Worm (Caenorhabditis elegans) whole organism, L3 larva: ENCODE measurements around the gene glct-6.

Source experiments
- ZK546.5 ChIP-seq: sonication (generic microtip); optimal IDR thresholded peaks from 2 replicates; lab custom pipeline; 2017; ENCODE audit warnings: missing biosample characterization, missing genetic modification characterization
- aly-2 ChIP-seq: fragments of 150-350 bp; optimal IDR thresholded peaks from 2 replicates; lab custom pipeline; 2014; ENCODE audit warnings: missing biosample characterization, missing genetic modification characterization
- ama-1 ChIP-seq: fragments of 150-350 bp; optimal IDR thresholded peaks from 2 replicates; lab custom pipeline; 2018
- ceh-16 ChIP-seq: sonication (generic microtip); optimal IDR thresholded peaks from 2 replicates; lab custom pipeline; 2017; ENCODE audit warnings: missing biosample characterization, missing genetic modification characterization
- ceh-28 ChIP-seq: fragments of 150-350 bp; optimal IDR thresholded peaks from 2 replicates; lab custom pipeline; 2014; ENCODE audit warnings: missing biosample characterization, missing genetic modification reagents, missing genetic modification characterization
- ceh-82 ChIP-seq: fragments of 150-350 bp; optimal IDR thresholded peaks from 2 replicates; lab custom pipeline; 2014; ENCODE audit warnings: missing biosample characterization, missing genetic modification characterization
- daf-12 ChIP-seq: fragments of 150-350 bp; optimal IDR thresholded peaks from 2 replicates; lab custom pipeline; 2014; ENCODE audit warnings: missing biosample characterization, missing genetic modification reagents, missing genetic modification characterization
- egl-27 ChIP-seq: sonication (generic microtip); optimal IDR thresholded peaks from 4 replicates; lab custom pipeline; 2017; ENCODE audit warnings: missing biosample characterization, missing genetic modification reagents, missing genetic modification characterization
- egl-5 ChIP-seq: fragments of 150-350 bp; optimal IDR thresholded peaks from 2 replicates; lab custom pipeline; 2017; ENCODE audit warnings: missing biosample characterization, missing genetic modification reagents, missing genetic modification characterization, inconsistent platforms
- elt-3 ChIP-seq, 3 experiments: fragments of 150-350 bp in 1 of 3; sonication (generic microtip) in 2 of 3; optimal IDR thresholded peaks; 2 replicates in 2 of 3; 4 replicates in 1 of 3; lab custom pipeline; 2014 to 2017; ENCODE audit warnings: missing biosample characterization in 3 of 3, missing genetic modification characterization in 3 of 3
- fkh-10 ChIP-seq: sonication (generic microtip); optimal IDR thresholded peaks from 2 replicates; lab custom pipeline; 2017; ENCODE audit warnings: missing biosample characterization, missing genetic modification reagents, missing genetic modification characterization
- fkh-2 ChIP-seq: fragments of 150-350 bp; optimal IDR thresholded peaks from 2 replicates; lab custom pipeline; 2014; ENCODE audit warnings: missing biosample characterization, missing genetic modification reagents, missing genetic modification characterization
- lin-39 ChIP-seq: fragments of 150-350 bp; optimal IDR thresholded peaks from 2 replicates; lab custom pipeline; 2018; ENCODE audit warnings: missing biosample characterization, missing genetic modification reagents, missing genetic modification characterization
- mdl-1 ChIP-seq: fragments of 150-350 bp; optimal IDR thresholded peaks from 2 replicates; lab custom pipeline; 2014; ENCODE audit warnings: missing biosample characterization, missing genetic modification characterization
- mml-1 ChIP-seq: fragments of 150-350 bp; sonication (generic microtip); optimal IDR thresholded peaks from 3 replicates; lab custom pipeline; 2014; ENCODE audit warnings: missing biosample characterization, missing genetic modification characterization
- nfya-1 ChIP-seq: sonication (generic microtip); optimal IDR thresholded peaks from 2 replicates; lab custom pipeline; 2017; ENCODE audit warnings: missing genetic modification characterization, mild to moderate bottlenecking, missing compliant biosample characterization, antibody characterized with exemption, moderate library complexity; ENCODE audit not compliant: insufficient read depth
- nhr-12 ChIP-seq: fragments of 150-350 bp; optimal IDR thresholded peaks from 2 replicates; lab custom pipeline; 2014; ENCODE audit warnings: missing biosample characterization, missing genetic modification characterization
- nhr-23 ChIP-seq: fragments of 150-350 bp; optimal IDR thresholded peaks from 2 replicates; lab custom pipeline; 2014; ENCODE audit warnings: missing biosample characterization, missing genetic modification reagents, missing genetic modification characterization
- nhr-237 ChIP-seq: fragments of 150-350 bp; optimal IDR thresholded peaks from 2 replicates; lab custom pipeline; 2014; ENCODE audit warnings: missing biosample characterization, missing genetic modification characterization
- nhr-25 ChIP-seq: sonication (generic microtip); optimal IDR thresholded peaks from 2 replicates; lab custom pipeline; 2017; ENCODE audit warnings: missing biosample characterization, missing genetic modification characterization
- nhr-28 ChIP-seq: fragments of 150-350 bp; optimal IDR thresholded peaks from 2 replicates; lab custom pipeline; 2014; ENCODE audit warnings: missing biosample characterization, missing genetic modification characterization
- nhr-43 ChIP-seq: sonication (generic microtip); optimal IDR thresholded peaks from 2 replicates; lab custom pipeline; 2016; ENCODE audit warnings: mild to moderate bottlenecking, missing genetic modification characterization, missing compliant biosample characterization; ENCODE audit not compliant: poor library complexity, severe bottlenecking
- nhr-67 ChIP-seq: fragments of 150-350 bp; optimal IDR thresholded peaks from 2 replicates; lab custom pipeline; 2014; ENCODE audit warnings: missing biosample characterization, missing genetic modification characterization
- nhr-77 ChIP-seq: fragments of 150-350 bp; optimal IDR thresholded peaks from 2 replicates; lab custom pipeline; 2014; ENCODE audit warnings: missing biosample characterization, missing genetic modification characterization
- pha-4 ChIP-seq: fragments of 150-350 bp; optimal IDR thresholded peaks from 2 replicates; lab custom pipeline; 2014; ENCODE audit warnings: missing biosample characterization, missing genetic modification reagents, missing genetic modification characterization
- pqm-1 ChIP-seq: fragments of 150-350 bp; optimal IDR thresholded peaks from 2 replicates; lab custom pipeline; 2017; ENCODE audit warnings: missing biosample characterization, missing genetic modification characterization, inconsistent platforms
- sea-2 ChIP-seq: fragments of 150-350 bp; sonication (generic microtip); optimal IDR thresholded peaks from 4 replicates; lab custom pipeline; 2014; ENCODE audit warnings: missing biosample characterization, missing genetic modification reagents, missing genetic modification characterization
- snpc-4 ChIP-seq: fragments of 150-350 bp; optimal IDR thresholded peaks from 2 replicates; lab custom pipeline; 2014; ENCODE audit warnings: missing biosample characterization, missing genetic modification characterization
- tbx-2 ChIP-seq: sonication (generic microtip); optimal IDR thresholded peaks from 2 replicates; lab custom pipeline; 2016; ENCODE audit warnings: mild to moderate bottlenecking, missing genetic modification characterization, missing compliant biosample characterization
- unc-39 ChIP-seq: sonication (generic microtip); optimal IDR thresholded peaks from 4 replicates; lab custom pipeline; 2017; ENCODE audit warnings: missing biosample characterization, missing genetic modification characterization
- unc-62 ChIP-seq: fragments of 150-350 bp; sonication (generic microtip); optimal IDR thresholded peaks from 4 replicates; lab custom pipeline; 2014; ENCODE audit warnings: missing biosample characterization, missing genetic modification reagents, missing genetic modification characterization
- zag-1 ChIP-seq: fragments of 150-350 bp; optimal IDR thresholded peaks from 2 replicates; lab custom pipeline; 2014; ENCODE audit warnings: missing biosample characterization, missing genetic modification characterization
- ztf-11 ChIP-seq: fragments of 150-350 bp; optimal IDR thresholded peaks from 2 replicates; lab custom pipeline; 2014; ENCODE audit warnings: missing biosample characterization, missing genetic modification characterization
- ztf-4 ChIP-seq: fragments of 150-350 bp; optimal IDR thresholded peaks from 2 replicates; lab custom pipeline; 2014; ENCODE audit warnings: missing biosample characterization, missing genetic modification characterization

The glct-6 gene

DNA sequence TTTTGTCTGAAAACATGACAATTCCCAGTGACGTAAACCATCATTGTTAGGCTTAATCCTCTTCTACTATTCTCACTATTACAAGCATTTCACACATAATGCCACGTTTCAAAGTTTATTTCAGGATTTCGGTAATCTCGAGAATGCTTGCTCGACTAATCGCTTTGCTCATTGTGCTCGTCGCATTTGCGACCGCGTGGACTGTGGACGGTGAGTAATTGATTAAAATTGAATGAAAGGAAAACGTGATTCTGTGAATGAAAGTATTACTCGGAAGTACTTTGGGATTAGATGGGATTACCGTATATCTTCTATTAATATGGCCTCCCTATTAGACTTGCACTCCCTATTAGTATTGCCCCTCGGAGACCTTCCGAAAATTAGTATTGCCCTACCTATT lies 49.8 kb downstream of the glct-6 start:
- no peak for TF ChIP-seq sea-2 (GFP tag; lab: Kevin White, UChicago)
- no peak for TF ChIP-seq ama-1
- TF ChIP-seq zag-1 (tag; lab: Kevin White, UChicago) = no peak
- no peak for TF ChIP-seq egl-27
- TF ChIP-seq unc-39 = no peak
- no peak for TF ChIP-seq egl-5 (tag; lab: Kevin White, UChicago)

DNA sequence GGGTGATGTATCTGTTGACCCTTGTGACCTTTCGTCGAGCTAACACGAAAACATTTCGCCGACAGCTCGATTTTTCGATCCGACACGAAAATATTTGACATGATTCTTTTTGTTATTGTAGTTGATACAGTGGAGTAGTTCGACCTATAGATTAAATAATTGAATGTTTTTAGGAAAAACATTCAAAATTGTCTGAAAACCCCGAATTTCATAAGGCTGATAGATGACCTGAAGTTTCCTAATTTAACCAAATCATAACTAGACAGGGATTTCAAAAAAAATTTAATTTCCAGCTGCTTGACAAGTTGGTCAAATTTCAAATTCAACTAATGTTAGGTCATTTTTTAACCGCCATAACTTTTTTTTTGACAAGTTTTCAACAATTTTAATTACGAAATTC lies 51.1 kb downstream of the glct-6 start, which contains the start of gene cal-3:
cal-3 (minus strand) TSS at position 101 of the 400 bp plus-strand sequence.
- TF ChIP-seq lin-39 (tag; lab: Kevin White, UChicago) = no peak
- no peak for TF ChIP-seq unc-39
- TF ChIP-seq nhr-28 = no peak
- no peak for TF ChIP-seq fkh-10 (GFP tag; lab: Kevin White, UChicago)
- TF ChIP-seq ZK546.5 (tag; lab: Kevin White, UChicago) = no peak
- no peak for TF ChIP-seq nhr-23 (tag; lab: Kevin White, UChicago)
- no peak for TF ChIP-seq ceh-82 (tag; lab: Kevin White, UChicago)
- TF ChIP-seq fkh-2 (tag; lab: Kevin White, UChicago) = no peak
- TF ChIP-seq pqm-1 (tag; lab: Kevin White, UChicago) = no peak
- no peak for TF ChIP-seq ztf-4 (tag; lab: Kevin White, UChicago)
- no peak for TF ChIP-seq tbx-2 (tag; lab: Kevin White, UChicago)
- TF ChIP-seq nfya-1 (tag; lab: Kevin White, UChicago) = no peak
- no peak for TF ChIP-seq nhr-67 (tag; lab: Kevin White, UChicago)
- TF ChIP-seq nhr-77 (tag; lab: Kevin White, UChicago) = no peak
- TF ChIP-seq elt-3 (tag; optimal IDR thresholded peaks at IDR 0.05; lab: Kevin White, UChicago) = no peak
- TF ChIP-seq ama-1 = no peak
- TF ChIP-seq aly-2 (tag; lab: Kevin White, UChicago) = no peak
- no peak for TF ChIP-seq nhr-237 (tag; lab: Kevin White, UChicago)
- no peak for TF ChIP-seq mdl-1

- no peak for TF ChIP-seq elt-3 (tag; optimal IDR thresholded peaks at IDR 0.05; lab: Kevin White, UChicago)
- no peak for TF ChIP-seq nhr-23 (tag; lab: Kevin White, UChicago)
- TF ChIP-seq lin-39 (tag; lab: Kevin White, UChicago) = no peak
- no peak for TF ChIP-seq egl-27
- no peak for TF ChIP-seq nhr-25 (tag; lab: Kevin White, UChicago)
- no peak for TF ChIP-seq ceh-28 (tag; lab: Kevin White, UChicago)
- TF ChIP-seq pqm-1 (tag; lab: Kevin White, UChicago) = no peak
- no peak for TF ChIP-seq ceh-82 (tag; lab: Kevin White, UChicago)
- TF ChIP-seq ZK546.5 (tag; lab: Kevin White, UChicago) = no peak
- no peak for TF ChIP-seq mml-1 (tag; lab: Kevin White, UChicago)
- TF ChIP-seq daf-12 (tag; lab: Kevin White, UChicago) = no peak
- no peak for TF ChIP-seq nfya-1 (tag; lab: Kevin White, UChicago)
- no peak for TF ChIP-seq ztf-11 (tag; lab: Kevin White, UChicago)
- no peak for TF ChIP-seq nhr-12
These were observed 54.7 kb downstream of the glct-6 start for ce11 chrIV:3838687-3839086.

- no peak for TF ChIP-seq lin-39 (tag; lab: Kevin White, UChicago)
These were observed 55.4 kb downstream of the glct-6 start, which contains the start of gene F28F9.2 for ce11 chrIV:3839420-3839819. F28F9.2 (plus strand) TSS chrIV:3839720.

DNA sequence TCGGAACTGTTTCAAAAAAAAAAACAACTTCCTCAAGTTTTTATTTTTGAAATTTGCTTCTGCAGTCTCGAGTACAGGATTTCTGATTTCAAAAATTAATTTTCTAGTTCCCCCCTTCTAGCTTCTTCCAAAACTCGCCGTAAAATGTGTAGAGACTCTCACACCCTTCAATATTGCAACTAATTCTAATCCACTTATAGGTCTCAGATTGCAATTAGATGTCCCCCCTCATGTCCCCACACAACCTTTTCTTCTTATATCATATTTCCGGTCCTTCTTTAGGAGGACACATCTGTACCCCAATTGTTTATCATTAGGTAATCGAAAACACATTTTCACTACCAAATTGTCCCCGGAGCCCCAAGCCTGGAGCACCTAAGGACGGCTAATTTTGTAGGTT lies 56.5 kb downstream of the glct-6 start:
- no peak for TF ChIP-seq sea-2 (GFP tag; lab: Kevin White, UChicago)
- no peak for TF ChIP-seq nhr-43
- TF ChIP-seq ama-1 = no peak
- TF ChIP-seq snpc-4 (tag; lab: Kevin White, UChicago) = no peak
- TF ChIP-seq ceh-16 (tag; lab: Kevin White, UChicago) = no peak
- no peak for TF ChIP-seq unc-62 (GFP tag; lab: Kevin White, UChicago)
- TF ChIP-seq unc-39 = no peak
- TF ChIP-seq nhr-67 (tag; lab: Kevin White, UChicago) = no peak
- no peak for TF ChIP-seq nhr-237 (tag; lab: Kevin White, UChicago)
- TF ChIP-seq ceh-82 (tag; lab: Kevin White, UChicago) = no peak
- TF ChIP-seq pha-4 (tag; lab: Kevin White, UChicago) = no peak
- TF ChIP-seq, all 47 proteins: peak for 0
